Fruit fly (Drosophila melanogaster): ENCODE data around the gene CG31029.

dm6 chr3R:30102806-30103619 lies 29.2 kb downstream of the CG31029 start:
- TF ChIP-seq CG5204 (GFP tag; optimal IDR thresholded peaks at IDR 0.05) (no peak), toe (GFP tag; optimal IDR thresholded peaks at IDR 0.05) (no peak), CG7101 (tag; optimal IDR thresholded peaks at IDR 0.05) (peak; percentile 6), CG11617 (GFP tag; optimal IDR thresholded peaks at IDR 0.05) (peak; percentile 26), bab1 (GFP tag; optimal IDR thresholded peaks at IDR 0.05) (no peak), Crg-1 (GFP tag; optimal IDR thresholded peaks at IDR 0.05) (no peak), CG12768 (GFP tag; optimal IDR thresholded peaks at IDR 0.05) (peak; percentile 54), Mnt (GFP tag; optimal IDR thresholded peaks at IDR 0.05) (peak; percentile 39), Hr96 (GFP tag; optimal IDR thresholded peaks at IDR 0.05) (peak; percentile 16), cic (GFP tag; optimal IDR thresholded peaks at IDR 0.05) (peak; percentile 97), CG1620 (GFP tag; optimal IDR thresholded peaks at IDR 0.05) (no peak), Clk (GFP tag; optimal IDR thresholded peaks at IDR 0.05) (peak; percentile 47), CG33017 (tag; optimal IDR thresholded peaks at IDR 0.05) (peak; percentile 20), pad (GFP tag; optimal IDR thresholded peaks at IDR 0.05) (no peak)

Measured in whole organism, adult.